Worm (Caenorhabditis elegans): ENCODE measurements around the gene F58D2.2.

DNA sequence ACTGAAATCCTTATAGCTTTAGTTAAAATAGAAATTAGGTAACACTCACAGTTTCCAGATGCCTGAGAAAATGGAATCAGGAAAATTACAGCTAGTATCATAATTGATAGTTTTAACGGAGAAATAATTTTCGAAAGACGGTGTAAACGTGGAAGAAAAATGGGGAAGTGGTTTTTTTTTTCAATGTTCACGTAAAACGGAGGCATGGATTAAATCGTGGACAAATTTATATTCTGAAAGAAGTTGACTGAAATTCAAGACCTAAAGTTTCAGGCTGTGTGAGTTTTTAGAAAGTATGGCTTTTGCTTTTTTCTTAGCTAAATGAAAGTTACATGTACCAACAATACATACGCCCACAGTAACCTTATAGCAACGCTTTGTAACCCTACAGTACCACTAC is 47.3 kb upstream of the F58D2.2 start, which contains the start of gene spe-43:
- TF ChIP-seq Y56A3A.18 (GFP tag; IDR thresholded peaks at IDR 0.05) (no peak), mel-28 (tag; optimal IDR thresholded peaks at IDR 0.05; ENCODE audit: borderline replicate concordance) (no peak)

Data from whole organism, young adult.